Fruit fly (Drosophila melanogaster) whole organism, adult: ENCODE results near the gene Coq4.
A peak's percentile ranks its signal among the peaks of the same experiment; 100 is the strongest.

Experiments
- CG11617 ChIP-seq: fragments of 200-800 bp; sonication (Bioruptor generic); optimal IDR thresholded peaks from 2 replicates; lab custom pipeline; 2017; ENCODE audit warnings: mild to moderate bottlenecking, missing biosample characterization, missing genetic modification reagents, missing genetic modification characterization
- CG12768 ChIP-seq: fragments of 200-800 bp; sonication (Bioruptor generic); optimal IDR thresholded peaks from 2 replicates; lab custom pipeline; 2017; ENCODE audit warnings: missing biosample characterization, missing genetic modification characterization, mild to moderate bottlenecking, moderate library complexity, missing genetic modification reagents
- CG14711 ChIP-seq: fragments of 200-800 bp; sonication (Bioruptor generic); optimal IDR thresholded peaks from 2 replicates; lab custom pipeline; 2018; ENCODE audit warnings: missing biosample characterization, mild to moderate bottlenecking, missing genetic modification characterization, moderate library complexity
- CG1620 ChIP-seq: fragments of 200-800 bp; sonication (Bioruptor generic); optimal IDR thresholded peaks from 2 replicates; lab custom pipeline; 2016; ENCODE audit warnings: missing biosample characterization, missing genetic modification characterization
- CG33017 ChIP-seq: fragments of 200-800 bp; sonication (Bioruptor generic); optimal IDR thresholded peaks from 2 replicates; lab custom pipeline; 2018; ENCODE audit warnings: missing biosample characterization, mild to moderate bottlenecking, missing genetic modification characterization, moderate library complexity
- CG5204 ChIP-seq: fragments of 200-800 bp; sonication (Bioruptor generic); optimal IDR thresholded peaks from 2 replicates; lab custom pipeline; 2016; ENCODE audit warnings: missing biosample characterization, missing genetic modification characterization
- CG7045 ChIP-seq: fragments of 200-800 bp; sonication (Bioruptor generic); optimal IDR thresholded peaks from 2 replicates; lab custom pipeline; 2017; ENCODE audit warnings: missing biosample characterization, mild to moderate bottlenecking, missing genetic modification characterization
- CG7101 ChIP-seq: fragments of 200-800 bp; sonication (Bioruptor generic); optimal IDR thresholded peaks from 2 replicates; lab custom pipeline; 2018; ENCODE audit warnings: missing biosample characterization, mild to moderate bottlenecking, missing genetic modification characterization, moderate library complexity
- Clk ChIP-seq: fragments of 200-800 bp; sonication (Bioruptor generic); optimal IDR thresholded peaks from 2 replicates; lab custom pipeline; 2017; ENCODE audit warnings: missing biosample characterization, missing genetic modification characterization
- Crg-1 ChIP-seq: fragments of 200-800 bp; sonication (Bioruptor generic); optimal IDR thresholded peaks from 2 replicates; lab custom pipeline; 2016; ENCODE audit warnings: missing biosample characterization, missing genetic modification characterization
- Hr96 ChIP-seq: fragments of 200-800 bp; sonication (Bioruptor generic); optimal IDR thresholded peaks from 2 replicates; lab custom pipeline; 2016; ENCODE audit warnings: missing biosample characterization, missing genetic modification characterization
- Mnt ChIP-seq: fragments of 200-800 bp; sonication (Bioruptor generic); optimal IDR thresholded peaks from 2 replicates; lab custom pipeline; 2016; ENCODE audit warnings: missing biosample characterization, mild to moderate bottlenecking, missing genetic modification characterization
- bab1 ChIP-seq: fragments of 200-800 bp; sonication (Bioruptor generic); optimal IDR thresholded peaks from 3 replicates; lab custom pipeline; 2019; ENCODE audit warnings: missing biosample characterization, mild to moderate bottlenecking, missing genetic modification characterization, moderate library complexity
- cic ChIP-seq: fragments of 200-800 bp; sonication (Bioruptor generic); optimal IDR thresholded peaks from 2 replicates; lab custom pipeline; 2017; ENCODE audit warnings: missing biosample characterization, mild to moderate bottlenecking, missing genetic modification characterization, moderate library complexity
- cnc ChIP-seq, 2 experiments: fragments of >200 bp; optimal IDR thresholded peaks; 2 replicates each; lab custom pipeline; 2017
- kay ChIP-seq: fragments of 200-800 bp; sonication (Bioruptor generic); peaks from one replicate; lab custom pipeline; 2016; ENCODE audit warnings: missing biosample characterization, missing genetic modification characterization, borderline replicate concordance
- ovo ChIP-seq: fragments of 200-800 bp; sonication (Bioruptor generic); optimal IDR thresholded peaks from 2 replicates; lab custom pipeline; 2016; ENCODE audit warnings: missing biosample characterization, missing genetic modification characterization
- pad ChIP-seq: fragments of 200-800 bp; sonication (Bioruptor generic); optimal IDR thresholded peaks from 3 replicates; lab custom pipeline; 2017; ENCODE audit warnings: missing biosample characterization, missing genetic modification characterization, mild to moderate bottlenecking, moderate library complexity, missing genetic modification reagents
- tj ChIP-seq: fragments of 200-800 bp; sonication (Bioruptor generic); optimal IDR thresholded peaks from 3 replicates; lab custom pipeline; 2017; ENCODE audit warnings: missing biosample characterization, mild to moderate bottlenecking, missing genetic modification characterization, moderate library complexity
- toe ChIP-seq: fragments of 200-800 bp; sonication (Bioruptor generic); optimal IDR thresholded peaks from 2 replicates; lab custom pipeline; 2016; ENCODE audit warnings: missing biosample characterization, missing genetic modification characterization

Gene Coq4

DNA sequence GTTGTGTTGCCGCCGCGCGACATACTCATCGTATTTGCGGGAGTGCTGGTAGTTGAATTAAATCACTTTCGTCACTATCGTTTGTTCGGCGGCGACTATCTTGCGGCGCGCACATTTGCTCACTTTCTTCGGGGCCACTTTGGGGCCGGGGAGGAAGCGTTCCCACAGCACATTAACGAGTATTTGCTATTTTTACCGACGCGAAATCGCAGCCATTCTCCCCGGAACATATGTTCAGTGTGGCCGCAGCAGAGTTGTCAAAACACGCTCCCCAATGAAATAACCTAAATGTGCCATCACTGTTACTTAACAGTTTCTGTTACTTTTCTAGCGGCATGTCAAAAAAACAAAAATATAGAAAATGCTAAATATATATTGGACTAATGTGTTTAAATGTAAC, 474 bp downstream of the Coq4 start, which contains the start of gene frc:
Gene frc (minus strand): TSS at position 244 of the 400 bp plus-strand sequence.
- TF ChIP-seq CG14711 (peak; percentile 4), CG1620 (GFP tag; lab: Kevin White, UChicago) (peak; percentile 24), Hr96 (GFP tag; lab: Kevin White, UChicago) (no peak), CG7101 (tag; lab: Kevin White, UChicago) (no peak), Mnt (peak; percentile 47), cic (GFP tag; lab: Kevin White, UChicago) (no peak)

dm6 chr3L:17430957-17431585, 2.4 kb downstream of the Coq4 start:
- TF ChIP-seq CG12768 (peak; percentile 9), ovo (GFP tag; lab: Kevin White, UChicago) (no peak), CG1620 (GFP tag; lab: Kevin White, UChicago) (no peak), CG7101 (tag; lab: Kevin White, UChicago) (peak; percentile 51), Clk (GFP tag; lab: Kevin White, UChicago) (peak; percentile 15), tj (peak; percentile 13), Mnt (peak; percentile 66), kay (GFP tag; lab: Kevin White, UChicago) (no peak), CG7045 (GFP tag; lab: Kevin White, UChicago) (peak; percentile 40), cic (GFP tag; lab: Kevin White, UChicago) (peak; percentile 84), toe (GFP tag; lab: Kevin White, UChicago) (no peak), CG33017 (tag; lab: Kevin White, UChicago) (peak; percentile 52), CG14711 (peak; percentile 24), pad (peak; percentile 22), cnc (optimal IDR thresholded peaks at IDR 0.05; lab: Kevin White, UChicago) (peak in 1 of 2 experiments; percentile 26), Hr96 (GFP tag; lab: Kevin White, UChicago) (no peak), CG11617 (GFP tag; lab: Kevin White, UChicago) (peak; percentile 17)

DNA sequence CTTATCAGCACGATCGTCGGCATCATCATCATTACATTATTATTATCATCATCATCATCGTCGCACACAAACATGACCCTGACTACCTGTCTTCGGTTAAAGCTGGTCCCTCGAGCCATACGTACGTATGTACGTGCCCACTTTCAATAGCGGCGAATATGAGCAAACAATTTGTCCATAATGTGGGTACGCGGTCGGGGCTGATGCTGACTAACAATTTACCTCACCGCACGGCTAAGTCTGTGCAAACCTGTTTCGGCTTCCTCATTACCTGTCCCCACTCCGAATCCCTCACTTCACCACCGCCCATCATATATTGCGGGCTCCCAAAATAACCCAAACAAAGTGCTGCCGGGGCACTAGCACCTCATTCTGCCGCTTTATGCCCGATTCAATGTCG, 3.0 kb downstream of the Coq4 start:
- no peak for TF ChIP-seq Crg-1 (GFP tag; lab: Kevin White, UChicago)
- no peak for TF ChIP-seq cic (GFP tag; lab: Kevin White, UChicago)
- TF ChIP-seq pad, result no peak
- no peak for TF ChIP-seq bab1 (GFP tag; lab: Kevin White, UChicago)
- no peak for TF ChIP-seq CG12768
- TF ChIP-seq CG7045 (GFP tag; lab: Kevin White, UChicago), result no peak

- TF ChIP-seq Crg-1 (GFP tag; lab: Kevin White, UChicago), result peak; percentile 67
- TF ChIP-seq CG11617 (GFP tag; lab: Kevin White, UChicago), result peak; percentile 74
- TF ChIP-seq cnc (optimal IDR thresholded peaks at IDR 0.05; lab: Kevin White, UChicago), result no peak
- TF ChIP-seq CG12768, result peak; percentile 4
- TF ChIP-seq CG33017 (tag; lab: Kevin White, UChicago), result peak; percentile 59
- TF ChIP-seq Mnt, result peak; percentile 63
- TF ChIP-seq bab1 (GFP tag; lab: Kevin White, UChicago), result peak; percentile 88
- peak; percentile 79 for TF ChIP-seq CG7101 (tag; lab: Kevin White, UChicago)
- TF ChIP-seq toe (GFP tag; lab: Kevin White, UChicago), result peak; percentile 76
- peak; percentile 43 for TF ChIP-seq ovo (GFP tag; lab: Kevin White, UChicago)
- TF ChIP-seq kay (GFP tag; lab: Kevin White, UChicago), result no peak
- TF ChIP-seq Clk (GFP tag; lab: Kevin White, UChicago), result peak; percentile 58
- peak; percentile 61 for TF ChIP-seq tj
- peak; percentile 82 for TF ChIP-seq CG14711
- peak; percentile 73 for TF ChIP-seq CG7045 (GFP tag; lab: Kevin White, UChicago)
- no peak for TF ChIP-seq CG5204
- TF ChIP-seq Hr96 (GFP tag; lab: Kevin White, UChicago), result peak; percentile 55
- peak; percentile 54 for TF ChIP-seq pad
- TF ChIP-seq CG1620 (GFP tag; lab: Kevin White, UChicago), result peak; percentile 87
- no peak for TF ChIP-seq cic (GFP tag; lab: Kevin White, UChicago)
Observed at dm6 chr3L:17428779-17429178, 4.6 kb downstream of the Coq4 start, which contains the start of gene Gorab. Gene Gorab (minus strand): TSS chr3L:17428836.

dm6 chr3L:17427013-17427412, 6.4 kb downstream of the Coq4 start, which contains the start of gene Polr3G:
Gene Polr3G (minus strand): TSS chr3L:17427130.
- TF ChIP-seq pad (no peak), CG33017 (tag; lab: Kevin White, UChicago) (no peak), tj (no peak), toe (GFP tag; lab: Kevin White, UChicago) (no peak), Clk (GFP tag; lab: Kevin White, UChicago) (no peak), CG11617 (GFP tag; lab: Kevin White, UChicago) (peak; percentile 18), cic (GFP tag; lab: Kevin White, UChicago) (no peak), CG14711 (no peak), ovo (GFP tag; lab: Kevin White, UChicago) (no peak), Crg-1 (GFP tag; lab: Kevin White, UChicago) (no peak), CG5204 (no peak), cnc (optimal IDR thresholded peaks at IDR 0.05; lab: Kevin White, UChicago) (no peak), bab1 (GFP tag; lab: Kevin White, UChicago) (peak; percentile 21), CG7101 (tag; lab: Kevin White, UChicago) (peak; percentile 10), Hr96 (GFP tag; lab: Kevin White, UChicago) (no peak), CG12768 (no peak), CG1620 (GFP tag; lab: Kevin White, UChicago) (no peak), kay (GFP tag; lab: Kevin White, UChicago) (no peak), CG7045 (GFP tag; lab: Kevin White, UChicago) (no peak), Mnt (peak; percentile 4)
